Worm (Caenorhabditis elegans) whole organism, L4 larva: ENCODE results near the gene clec-2.

ENCODE experiments used
- T20F7.1 ChIP-seq: fragments of 200-800 bp; sonication (Bioruptor generic); optimal IDR thresholded peaks from 2 replicates; lab custom pipeline; 2018; ENCODE audit warnings: mild to moderate bottlenecking, missing genetic modification characterization, missing compliant biosample characterization
- T26A8.4 ChIP-seq: fragments of 200-800 bp; sonication (Bioruptor generic); IDR thresholded peaks from 2 replicates; pipeline ENCODE4 v1.3.6; 2022; ENCODE audit warnings: missing genetic modification characterization, missing compliant biosample characterization
- Y105C5A.15 ChIP-seq: fragments of 200-800 bp; sonication (Bioruptor generic); IDR thresholded peaks from 2 replicates; pipeline ENCODE4 v1.3.6; 2022; ENCODE audit warnings: missing genetic modification characterization, missing compliant biosample characterization
- Y5F2A.4 ChIP-seq: fragments of 200-800 bp; sonication (Bioruptor generic); optimal IDR thresholded peaks from 2 replicates; lab custom pipeline; 2018; ENCODE audit warnings: mild to moderate bottlenecking, missing genetic modification characterization, missing compliant biosample characterization
- Y75B8A.6 ChIP-seq: fragments of 200-800 bp; sonication (Bioruptor generic); IDR thresholded peaks from 2 replicates; pipeline ENCODE4 v1.3.6; 2022; ENCODE audit warnings: missing genetic modification reagents, missing genetic modification characterization, missing compliant biosample characterization
- aly-2 ChIP-seq: sonication (generic microtip); optimal IDR thresholded peaks from 2 replicates; lab custom pipeline; 2018; ENCODE audit warnings: missing biosample characterization, missing genetic modification characterization
- ceh-28 ChIP-seq: fragments of 150-350 bp; optimal IDR thresholded peaks from 2 replicates; lab custom pipeline; 2014; ENCODE audit warnings: missing biosample characterization, missing genetic modification reagents, missing genetic modification characterization
- ceh-32 ChIP-seq: sonication (generic microtip); optimal IDR thresholded peaks from 2 replicates; lab custom pipeline; 2016; ENCODE audit warnings: mild to moderate bottlenecking, missing genetic modification characterization, missing compliant biosample characterization; ENCODE audit not compliant: poor library complexity
- ctbp-1 ChIP-seq: fragments of 200-800 bp; sonication (Bioruptor generic); IDR thresholded peaks from 2 replicates; pipeline ENCODE4 v1.3.6; 2022; ENCODE audit warnings: missing genetic modification reagents, missing genetic modification characterization, missing compliant biosample characterization
- dmd-6 ChIP-seq: fragments of 200-800 bp; sonication (Bioruptor generic); IDR thresholded peaks from 2 replicates; pipeline ENCODE4 v1.3.6; 2022; ENCODE audit warnings: missing genetic modification reagents, missing genetic modification characterization, missing compliant biosample characterization
- dmd-8 ChIP-seq: fragments of 200-800 bp; sonication (Bioruptor generic); IDR thresholded peaks from 2 replicates; pipeline ENCODE4 v1.3.6; 2022; ENCODE audit warnings: missing genetic modification characterization, missing compliant biosample characterization
- dpl-1 ChIP-seq: fragments of 150-350 bp; optimal IDR thresholded peaks from 2 replicates; lab custom pipeline; 2014; ENCODE audit warnings: missing biosample characterization, missing genetic modification reagents, missing genetic modification characterization
- duxl-1 ChIP-seq: sonication (generic microtip); optimal IDR thresholded peaks from 2 replicates; lab custom pipeline; 2016; ENCODE audit warnings: mild to moderate bottlenecking, missing genetic modification characterization, moderate library complexity, missing compliant biosample characterization; ENCODE audit not compliant: poor library complexity
- dve-1 ChIP-seq: sonication (generic microtip); optimal IDR thresholded peaks from 2 replicates; lab custom pipeline; 2017; ENCODE audit warnings: antibody characterized with exemption, mild to moderate bottlenecking, missing genetic modification characterization, missing compliant biosample characterization; ENCODE audit not compliant: insufficient read depth
- egl-43 ChIP-seq: fragments of 200-800 bp; sonication (Bioruptor generic); IDR thresholded peaks from 2 replicates; pipeline ENCODE4 v1.3.6; 2022; ENCODE audit warnings: missing genetic modification reagents, missing genetic modification characterization, missing compliant biosample characterization
- hlh-11 ChIP-seq: fragments of 200-800 bp; sonication (Bioruptor generic); optimal IDR thresholded peaks from 2 replicates; lab custom pipeline; 2018; ENCODE audit warnings: mild to moderate bottlenecking, missing genetic modification characterization, missing compliant biosample characterization
- hlh-30 ChIP-seq: sonication (generic microtip); optimal IDR thresholded peaks from 2 replicates; lab custom pipeline; 2017; ENCODE audit warnings: antibody characterized with exemption, mild to moderate bottlenecking, missing genetic modification characterization, missing compliant biosample characterization; ENCODE audit not compliant: insufficient read depth
- hmg-1.1 ChIP-seq: fragments of 200-800 bp; sonication (Bioruptor generic); IDR thresholded peaks from 2 replicates; pipeline ENCODE4 v1.3.6; 2022; ENCODE audit warnings: missing genetic modification reagents, missing genetic modification characterization, missing compliant biosample characterization
- jun-1 ChIP-seq: fragments of 150-350 bp; optimal IDR thresholded peaks from 2 replicates; lab custom pipeline; 2014; ENCODE audit warnings: missing biosample characterization, missing genetic modification reagents, missing genetic modification characterization
- lin-13 ChIP-seq: fragments of 150-350 bp; optimal IDR thresholded peaks from 2 replicates; lab custom pipeline; 2014; ENCODE audit warnings: missing biosample characterization, missing genetic modification reagents, missing genetic modification characterization
- lin-38 ChIP-seq: fragments of 200-800 bp; sonication (Bioruptor generic); IDR thresholded peaks from 2 replicates; pipeline ENCODE4 v1.3.6; 2022; ENCODE audit warnings: missing genetic modification reagents, missing genetic modification characterization, missing compliant biosample characterization
- lsy-2 ChIP-seq, 2 experiments: fragments of 150-350 bp in 1 of 2; sonication (generic microtip) in 1 of 2; optimal IDR thresholded peaks; 2 replicates each; lab custom pipeline; 2014 to 2017; ENCODE audit warnings: missing biosample characterization in 2 of 2, missing genetic modification characterization in 2 of 2
- madf-5 ChIP-seq, 2 experiments: fragments of 200-800 bp; sonication (Bioruptor generic); IDR thresholded peaks; 2 replicates each; pipeline ENCODE4 v1.3.6; 2022; ENCODE audit warnings: missing compliant biosample characterization in 2 of 2, missing genetic modification characterization in 2 of 2
- madf-9 ChIP-seq: fragments of 200-800 bp; sonication (Bioruptor generic); conservative IDR thresholded peaks from 2 replicates; pipeline ENCODE4 v1.3.6; 2022; ENCODE audit warnings: missing genetic modification reagents, missing genetic modification characterization, missing compliant biosample characterization
- mdl-1 ChIP-seq, 2 experiments: fragments of 150-350 bp in 1 of 2; sonication (generic microtip) in 1 of 2; optimal IDR thresholded peaks; 2 replicates each; lab custom pipeline; 2014 to 2017; ENCODE audit warnings: missing biosample characterization in 2 of 2, missing genetic modification characterization in 2 of 2
- mdt-29 ChIP-seq: fragments of 200-800 bp; sonication (Bioruptor generic); IDR thresholded peaks from 2 replicates; pipeline ENCODE4 v1.3.6; 2022; ENCODE audit warnings: missing genetic modification reagents, missing genetic modification characterization, missing compliant biosample characterization
- mep-1 ChIP-seq: fragments of 150-350 bp; sonication (generic microtip); optimal IDR thresholded peaks from 3 replicates; lab custom pipeline; 2014; ENCODE audit warnings: missing biosample characterization, missing genetic modification characterization
- mes-2 ChIP-seq: sonication (generic microtip); optimal IDR thresholded peaks from 2 replicates; lab custom pipeline; 2016; ENCODE audit warnings: missing genotype, mild to moderate bottlenecking, missing genetic modification characterization, missing compliant biosample characterization; ENCODE audit not compliant: poor library complexity, severe bottlenecking
- mxl-3 ChIP-seq: fragments of 200-800 bp; sonication (Bioruptor generic); optimal IDR thresholded peaks from 2 replicates; lab custom pipeline; 2018; ENCODE audit warnings: mild to moderate bottlenecking, missing genetic modification characterization, missing compliant biosample characterization
- nhr-10 ChIP-seq: fragments of 150-350 bp; optimal IDR thresholded peaks from 2 replicates; lab custom pipeline; 2014; ENCODE audit warnings: missing biosample characterization, missing genetic modification characterization
- nhr-102 ChIP-seq: sonication (generic microtip); optimal IDR thresholded peaks from 2 replicates; lab custom pipeline; 2016; ENCODE audit warnings: mild to moderate bottlenecking, missing genetic modification characterization, moderate library complexity, missing compliant biosample characterization
- nhr-111 ChIP-seq: fragments of 200-800 bp; sonication (Bioruptor generic); optimal IDR thresholded peaks from 2 replicates; lab custom pipeline; 2018; ENCODE audit warnings: mild to moderate bottlenecking, missing genetic modification characterization, missing compliant biosample characterization
- nhr-28 ChIP-seq: fragments of 150-350 bp; optimal IDR thresholded peaks from 2 replicates; lab custom pipeline; 2014; ENCODE audit warnings: missing biosample characterization, missing genetic modification characterization
- nhr-41 ChIP-seq: fragments of 200-800 bp; sonication (Bioruptor generic); IDR thresholded peaks from 2 replicates; pipeline ENCODE4 v1.3.6; 2022; ENCODE audit warnings: missing genetic modification reagents, missing genetic modification characterization, missing compliant biosample characterization
- nhr-48 ChIP-seq: sonication (generic microtip); optimal IDR thresholded peaks from 2 replicates; lab custom pipeline; 2016; ENCODE audit warnings: mild to moderate bottlenecking, missing genetic modification characterization, missing compliant biosample characterization
- nhr-6 ChIP-seq: fragments of 150-350 bp; optimal IDR thresholded peaks from 2 replicates; lab custom pipeline; 2014; ENCODE audit warnings: missing biosample characterization, missing genetic modification characterization
- php-3 ChIP-seq: fragments of 200-800 bp; sonication (Bioruptor generic); IDR thresholded peaks from 2 replicates; pipeline ENCODE4 v1.3.6; 2022; ENCODE audit warnings: missing genetic modification reagents, missing genetic modification characterization, missing compliant biosample characterization
- rbr-2 ChIP-seq: sonication (generic microtip); optimal IDR thresholded peaks from 2 replicates; lab custom pipeline; 2016; ENCODE audit warnings: missing genotype, missing genetic modification characterization, missing compliant biosample characterization
- sdz-12 ChIP-seq: fragments of 200-800 bp; sonication (Bioruptor generic); optimal IDR thresholded peaks from 2 replicates; lab custom pipeline; 2018; ENCODE audit warnings: mild to moderate bottlenecking, missing genetic modification characterization, missing compliant biosample characterization
- set-16 ChIP-seq: fragments of 200-800 bp; sonication (Bioruptor generic); IDR thresholded peaks from 2 replicates; pipeline ENCODE4 v1.3.6; 2022; ENCODE audit warnings: missing genetic modification reagents, missing genetic modification characterization, missing compliant biosample characterization
- snpc-1.2 ChIP-seq: fragments of 200-800 bp; sonication (Bioruptor generic); IDR thresholded peaks from 2 replicates; pipeline ENCODE4 v1.3.6; 2022; ENCODE audit warnings: missing genetic modification reagents, missing genetic modification characterization, missing compliant biosample characterization
- snpc-4 ChIP-seq: fragments of 150-350 bp; optimal IDR thresholded peaks from 2 replicates; lab custom pipeline; 2014; ENCODE audit warnings: missing biosample characterization, missing genetic modification characterization
- spr-3 ChIP-seq: fragments of 200-800 bp; sonication (Bioruptor generic); optimal IDR thresholded peaks from 2 replicates; lab custom pipeline; 2018; ENCODE audit warnings: mild to moderate bottlenecking, missing genetic modification characterization, missing compliant biosample characterization
- tra-1 ChIP-seq: fragments of 200-800 bp; sonication (Bioruptor generic); IDR thresholded peaks from 2 replicates; pipeline ENCODE4 v1.3.6; 2022; ENCODE audit warnings: missing genetic modification reagents, missing genetic modification characterization, missing compliant biosample characterization
- unc-62 ChIP-seq, 3 experiments: fragments of 150-350 bp in 1 of 3; sonication (generic microtip); optimal IDR thresholded peaks in 2 of 3; peaks in 1 of 3; 1 replicate in 1 of 3; 2 replicates in 2 of 3; lab custom pipeline; 2014 to 2017; ENCODE audit warnings: missing biosample characterization in 3 of 3, missing genetic modification characterization in 3 of 3, missing genetic modification reagents in 3 of 3, missing genotype in 1 of 3

The clec-2 gene

DNA sequence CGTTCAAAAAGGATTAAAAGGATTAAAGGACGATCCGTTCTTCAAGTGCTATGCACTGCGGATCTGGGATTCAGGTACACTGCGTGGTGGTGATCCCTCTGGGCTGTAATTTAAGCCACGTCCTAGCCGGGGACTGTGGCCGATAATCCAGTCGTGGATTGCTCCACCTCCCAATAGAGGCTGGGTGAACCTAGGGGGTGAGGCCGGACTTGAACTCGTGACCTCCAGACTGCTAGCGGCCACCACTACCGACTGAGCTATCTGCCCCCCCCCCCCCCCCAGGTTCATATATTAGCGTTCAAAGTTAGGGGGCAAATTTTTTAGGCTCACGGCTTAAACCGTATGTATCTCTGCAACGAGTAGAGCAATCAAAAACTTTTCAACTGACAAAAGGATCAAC lies 34.2 kb downstream of the clec-2 start:
- TF ChIP-seq dmd-8 (GFP tag; lab: Robert Waterston, UW) = 0 out of 2 replicates have a peak, but pooled peaks have one; percentile 22
- TF ChIP-seq set-16 (GFP tag; lab: Robert Waterston, UW) = peak; percentile 75
- TF ChIP-seq madf-9 (GFP tag; lab: Robert Waterston, UW) = 0 out of 2 replicates have a peak, but pooled peaks have one; percentile 20

DNA sequence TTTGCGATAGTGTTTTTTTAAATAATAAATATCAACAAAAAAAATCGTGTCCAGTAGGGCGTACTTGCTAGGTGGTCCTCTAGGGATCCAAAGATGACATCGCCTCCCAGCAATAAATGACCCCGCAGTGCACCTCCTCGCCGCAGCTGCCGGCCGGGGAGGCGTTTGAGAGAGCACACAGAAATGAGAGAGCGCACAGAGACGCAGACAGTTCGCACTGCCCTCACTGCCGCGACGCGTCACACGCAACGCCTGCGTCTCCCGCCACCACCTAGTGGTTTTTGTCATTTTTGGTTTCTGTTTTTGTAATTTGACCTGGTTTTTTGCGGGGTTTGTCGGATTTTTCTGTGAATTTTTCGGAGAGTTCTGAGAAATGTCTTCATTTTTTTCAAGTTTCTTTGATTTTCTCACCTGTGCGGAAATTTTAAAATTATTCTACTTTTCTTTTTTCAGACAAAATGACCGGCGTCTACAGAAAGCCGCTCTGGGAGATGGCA lies 35.3 kb downstream of the clec-2 start, which contains the start of gene lido-7:
lido-7 (plus strand) TSS at position 447 of the 497 bp plus-strand sequence.
- peak in 1 of 2 experiments; percentile 46 for TF ChIP-seq mdl-1 (tag; optimal IDR thresholded peaks at IDR 0.05; lab: Kevin White, UChicago)
- TF ChIP-seq hmg-1.1 (GFP tag; lab: Robert Waterston, UW) = peak; percentile 74
- peak; percentile 71 for TF ChIP-seq hlh-11 (tag; lab: Kevin White, UChicago)
- TF ChIP-seq mep-1 (tag; lab: Kevin White, UChicago) = peak; percentile 48
- TF ChIP-seq mes-2 (tag; lab: Kevin White, UChicago) = peak; percentile 61
- peak; percentile 62; the same call in 1 of the 2 replicates for TF ChIP-seq egl-43 (GFP tag; lab: Robert Waterston, UW)
- TF ChIP-seq lsy-2 (tag; optimal IDR thresholded peaks at IDR 0.05; lab: Kevin White, UChicago) = peak in 1 of 2 experiments; percentile 46
- TF ChIP-seq tra-1 (GFP tag; lab: Robert Waterston, UW) = peak; percentile 55; the same call in 1 of the 2 replicates
- no peak for TF ChIP-seq nhr-102 (tag; lab: Kevin White, UChicago)
- no peak for TF ChIP-seq nhr-6 (tag; lab: Kevin White, UChicago)
- TF ChIP-seq lin-38 (GFP tag; lab: Robert Waterston, UW) = peak; percentile 36; the same call in 1 of the 2 replicates
- TF ChIP-seq unc-62 (GFP tag; optimal IDR thresholded peaks at IDR 0.05 in 1 of 2; lab: Kevin White, UChicago) = peak in 1 of 2 experiments; percentile 1
- no peak for TF ChIP-seq unc-62 (tag; optimal IDR thresholded peaks at IDR 0.05; lab: Kevin White, UChicago)
- no peak for TF ChIP-seq T20F7.1
- no peak for TF ChIP-seq Y75B8A.6 (GFP tag; lab: Robert Waterston, UW)
- 0 out of 2 replicates have a peak, but pooled peaks have one; percentile 26 for TF ChIP-seq nhr-41 (GFP tag; lab: Robert Waterston, UW)
- TF ChIP-seq T26A8.4 (GFP tag; lab: Robert Waterston, UW) = peak; percentile 33; the same call in 1 of the 2 replicates
- TF ChIP-seq Y5F2A.4 (GFP tag; lab: Kevin White, UChicago) = no peak
- no peak for TF ChIP-seq mdt-29
- TF ChIP-seq dve-1 (tag; lab: Kevin White, UChicago) = peak; percentile 13
- TF ChIP-seq nhr-48 = peak; percentile 52
- TF ChIP-seq mxl-3 (GFP tag; lab: Kevin White, UChicago) = peak; percentile 56
- peak; percentile 40 for TF ChIP-seq duxl-1 (tag; lab: Kevin White, UChicago)
- no peak for TF ChIP-seq spr-3 (GFP tag; lab: Kevin White, UChicago)
- peak; percentile 52 for TF ChIP-seq rbr-2
- TF ChIP-seq dmd-6 = peak; percentile 73
- peak; percentile 49 for TF ChIP-seq hlh-30 (tag; lab: Kevin White, UChicago)
- no peak for TF ChIP-seq nhr-10
- peak; percentile 8 for TF ChIP-seq dpl-1 (GFP tag; lab: Kevin White, UChicago)
- peak; percentile 27; the same call in 1 of the 2 replicates for TF ChIP-seq ctbp-1
- no peak for TF ChIP-seq aly-2 (tag; lab: Kevin White, UChicago)
- peak; percentile 17 for TF ChIP-seq nhr-28 (tag; lab: Kevin White, UChicago)
- peak; percentile 93 for TF ChIP-seq set-16 (GFP tag; lab: Robert Waterston, UW)

DNA sequence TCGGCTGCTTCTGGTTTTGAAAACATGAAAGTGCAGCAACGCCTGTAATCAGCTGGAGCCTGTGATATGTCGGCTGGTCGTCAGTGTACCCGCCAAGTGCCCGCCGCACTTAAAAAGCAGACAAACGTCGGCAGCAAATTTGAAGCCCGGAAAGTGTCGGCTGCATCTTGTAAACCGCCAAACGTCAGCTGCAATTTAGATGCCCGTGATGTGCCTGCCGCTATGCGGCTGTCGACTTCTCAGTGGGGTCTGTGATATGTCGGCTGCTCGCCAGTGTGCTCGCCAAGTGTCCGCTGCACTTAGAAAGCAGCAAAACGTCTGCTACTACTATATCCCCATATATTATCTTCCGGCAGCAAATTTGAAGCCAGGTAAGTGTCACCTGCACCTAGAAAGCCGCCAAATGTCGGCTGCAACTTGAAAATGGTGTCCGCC lies 36.1 kb downstream of the clec-2 start:
- TF ChIP-seq sdz-12 = peak; percentile 41
- TF ChIP-seq hmg-1.1 (GFP tag; lab: Robert Waterston, UW) = peak; percentile 41; the same call in 1 of the 2 replicates
- peak; percentile 14 for TF ChIP-seq lin-13 (GFP tag; lab: Kevin White, UChicago)
- no peak for TF ChIP-seq ceh-32 (tag; lab: Kevin White, UChicago)
- TF ChIP-seq mep-1 (tag; lab: Kevin White, UChicago) = peak; percentile 14
- TF ChIP-seq jun-1 (tag; lab: Kevin White, UChicago) = no peak
- TF ChIP-seq mes-2 (tag; lab: Kevin White, UChicago) = peak; percentile 4
- peak; percentile 75 for TF ChIP-seq egl-43 (GFP tag; lab: Robert Waterston, UW)
- TF ChIP-seq snpc-1.2 (GFP tag; lab: Robert Waterston, UW) = 0 out of 2 replicates have a peak, but pooled peaks have one; percentile 52
- 0 out of 2 replicates have a peak, but pooled peaks have one; percentile 17 for TF ChIP-seq php-3 (GFP tag; lab: Robert Waterston, UW)
- TF ChIP-seq ceh-28 (tag; lab: Kevin White, UChicago) = no peak
- 0 out of 4 replicates have a peak, but pooled peaks of 1 of the 2 experiments have one; percentile 57 for TF ChIP-seq madf-5 (GFP tag; IDR thresholded peaks at IDR 0.05; lab: Robert Waterston, UW)
- no peak for TF ChIP-seq Y105C5A.15 (GFP tag; lab: Robert Waterston, UW)
- TF ChIP-seq hlh-11 (tag; lab: Kevin White, UChicago) = peak; percentile 38
- TF ChIP-seq nhr-111 = peak; percentile 12
- TF ChIP-seq snpc-4 (tag; lab: Kevin White, UChicago) = peak; percentile 46
